Worm (Caenorhabditis elegans) whole organism, mixed stage, embryonic: ENCODE measurements around the gene F40G9.8.

Experiments
- ces-1 ChIP-seq: fragments of 150-350 bp; optimal IDR thresholded peaks from 2 replicates; lab custom pipeline; 2014; ENCODE audit warnings: missing biosample characterization, missing genetic modification reagents, missing genetic modification characterization
- elt-3 ChIP-seq: fragments of 150-350 bp; optimal IDR thresholded peaks from 2 replicates; lab custom pipeline; 2014; ENCODE audit warnings: missing biosample characterization, missing genetic modification characterization
- mep-1 ChIP-seq: fragments of 150-350 bp; optimal IDR thresholded peaks from 2 replicates; lab custom pipeline; 2017; ENCODE audit warnings: missing biosample characterization, missing genetic modification reagents, missing genetic modification characterization, inconsistent platforms
- nhr-12 ChIP-seq: fragments of 150-350 bp; optimal IDR thresholded peaks from 2 replicates; lab custom pipeline; 2014; ENCODE audit warnings: missing biosample characterization, missing genetic modification characterization
- nhr-28 ChIP-seq: fragments of 150-350 bp; optimal IDR thresholded peaks from 2 replicates; lab custom pipeline; 2014; ENCODE audit warnings: missing biosample characterization, missing genetic modification characterization
- sem-2 ChIP-seq: fragments of 200-800 bp; sonication (Bioruptor generic); optimal IDR thresholded peaks from 2 replicates; lab custom pipeline; 2018; ENCODE audit warnings: mild to moderate bottlenecking, missing genetic modification characterization, missing compliant biosample characterization
- tbx-8 ChIP-seq: fragments of 200-800 bp; sonication (Bioruptor generic); optimal IDR thresholded peaks from 2 replicates; lab custom pipeline; 2018; ENCODE audit warnings: mild to moderate bottlenecking, missing genetic modification characterization, moderate library complexity, missing compliant biosample characterization

- TF ChIP-seq nhr-28 (tag; lab: Kevin White, UChicago) (no peak), nhr-12 (tag; lab: Kevin White, UChicago) (no peak), ces-1 (no peak), tbx-8 (GFP tag; lab: Kevin White, UChicago) (no peak), sem-2 (GFP tag; lab: Kevin White, UChicago) (no peak), mep-1 (tag; lab: Kevin White, UChicago) (no peak), elt-3 (tag; lab: Kevin White, UChicago) (no peak)
Measured at ce11 chrIII:134194-134593, 30.5 kb downstream of the F40G9.8 start, which contains the start of gene pals-25.
